Fruit fly (Drosophila melanogaster) whole organism, embryonic: Measurements from ENCODE around the gene CG11267.

Experiments
- ATbp ChIP-seq: fragments of 200-800 bp; sonication (Bioruptor generic); optimal IDR thresholded peaks from 2 replicates; lab custom pipeline; 2017; ENCODE audit warnings: missing biosample characterization, mild to moderate bottlenecking, missing genetic modification characterization, missing genetic modification reagents
- Ada2b ChIP-seq: fragments of 200-800 bp; sonication (Bioruptor generic); IDR thresholded peaks from 2 replicates; pipeline ENCODE4 v1.3.6; 2022; ENCODE audit warnings: missing biosample characterization, missing genetic modification characterization
- Aef1 ChIP-seq: fragments of 200-800 bp; sonication (Bioruptor generic); IDR thresholded peaks from 3 replicates; pipeline ENCODE4 v1.3.6; 2022; ENCODE audit warnings: missing biosample characterization, missing genetic modification characterization
- CG10431 ChIP-seq: fragments of 200-800 bp; sonication (Bioruptor generic); optimal IDR thresholded peaks from 3 replicates; lab custom pipeline; 2018; ENCODE audit warnings: missing biosample characterization, mild to moderate bottlenecking, missing genetic modification characterization
- CG11093 ChIP-seq: fragments of 200-800 bp; sonication (Bioruptor generic); IDR thresholded peaks from 3 replicates; pipeline ENCODE4 v1.3.6; 2022; ENCODE audit warnings: missing biosample characterization, missing genetic modification characterization
- CG12071 ChIP-seq: fragments of 200-800 bp; sonication (Bioruptor generic); optimal IDR thresholded peaks from 3 replicates; lab custom pipeline; 2018; ENCODE audit warnings: missing biosample characterization, mild to moderate bottlenecking, missing genetic modification characterization
- CG12659 ChIP-seq: fragments of 200-800 bp; sonication (Bioruptor generic); optimal IDR thresholded peaks from 3 replicates; lab custom pipeline; 2017; ENCODE audit warnings: mild to moderate bottlenecking, missing biosample characterization, missing genetic modification reagents, missing genetic modification characterization
- CG12942 ChIP-seq: fragments of 200-800 bp; sonication (Bioruptor generic); optimal IDR thresholded peaks from 3 replicates; lab custom pipeline; 2016; ENCODE audit warnings: missing biosample characterization, missing genetic modification characterization
- CG14441 ChIP-seq: fragments of 200-800 bp; sonication (Bioruptor generic); IDR thresholded peaks from 2 replicates; pipeline ENCODE4 v1.3.6; 2022; ENCODE audit warnings: missing biosample characterization, missing genetic modification characterization
- CG3281 ChIP-seq: fragments of 200-800 bp; sonication (Bioruptor generic); optimal IDR thresholded peaks from 3 replicates; lab custom pipeline; 2017; ENCODE audit warnings: missing biosample characterization, mild to moderate bottlenecking, missing genetic modification characterization
- CG42726 ChIP-seq: fragments of 200-800 bp; sonication (Bioruptor generic); IDR thresholded peaks from 2 replicates; pipeline ENCODE4 v1.3.6; 2022; ENCODE audit warnings: missing biosample characterization, missing genetic modification characterization; ENCODE audit not compliant: partially characterized antibody
- CG5953 ChIP-seq: fragments of 200-800 bp; sonication (Bioruptor generic); IDR thresholded peaks from 2 replicates; pipeline ENCODE4 v1.3.6; 2022; ENCODE audit warnings: missing biosample characterization, missing genetic modification characterization
- CG6689 ChIP-seq: fragments of 200-800 bp; sonication (Bioruptor generic); IDR thresholded peaks from 2 replicates; pipeline ENCODE4 v1.3.6; 2022; ENCODE audit warnings: missing biosample characterization, missing genetic modification characterization
- CG7372 ChIP-seq: fragments of 200-800 bp; sonication (Bioruptor generic); IDR thresholded peaks from 2 replicates; pipeline ENCODE4 v1.3.6; 2022; ENCODE audit warnings: missing biosample characterization, missing genetic modification characterization
- CG8089 ChIP-seq: fragments of 200-800 bp; sonication (Bioruptor generic); optimal IDR thresholded peaks from 3 replicates; lab custom pipeline; 2016; ENCODE audit warnings: missing biosample characterization, missing genetic modification characterization
- CG8290 ChIP-seq, 3 experiments: fragments of 200-800 bp; sonication (Bioruptor generic); optimal IDR thresholded peaks; 2 replicates each; lab custom pipeline; 2016 to 2019; ENCODE audit warnings: missing biosample characterization in 3 of 3, missing genetic modification characterization in 3 of 3, mild to moderate bottlenecking in 2 of 3, moderate library complexity in 1 of 3
- CG8765 ChIP-seq: fragments of 200-800 bp; sonication (Bioruptor generic); IDR thresholded peaks from 2 replicates; pipeline ENCODE4 v1.3.6; 2022; ENCODE audit warnings: missing biosample characterization, missing genetic modification characterization
- CG9437 ChIP-seq: fragments of 200-800 bp; sonication (Bioruptor generic); optimal IDR thresholded peaks from 2 replicates; lab custom pipeline; 2018; ENCODE audit warnings: missing biosample characterization, mild to moderate bottlenecking, missing genetic modification characterization
- CG9817 ChIP-seq: fragments of 200-800 bp; sonication (Bioruptor generic); optimal IDR thresholded peaks from 2 replicates; lab custom pipeline; 2018; ENCODE audit warnings: missing biosample characterization, mild to moderate bottlenecking, missing genetic modification characterization, moderate library complexity
- Dbx ChIP-seq: fragments of 200-800 bp; sonication (Bioruptor generic); IDR thresholded peaks from 3 replicates; pipeline ENCODE4 v1.3.6; 2022; ENCODE audit warnings: missing biosample characterization, missing genetic modification characterization
- Gug ChIP-seq: fragments of 200-800 bp; sonication (Bioruptor generic); IDR thresholded peaks from 4 replicates; pipeline ENCODE4 v1.3.6; 2022; ENCODE audit warnings: missing biosample characterization, missing genetic modification characterization
- HmgD ChIP-seq: fragments of 200-800 bp; sonication (Bioruptor generic); optimal IDR thresholded peaks from 3 replicates; lab custom pipeline; 2016; ENCODE audit warnings: missing biosample characterization, missing genetic modification characterization
- Max ChIP-seq: fragments of 200-800 bp; sonication (Bioruptor generic); optimal IDR thresholded peaks from 2 replicates; lab custom pipeline; 2016; ENCODE audit warnings: missing biosample characterization, mild to moderate bottlenecking, missing genetic modification characterization
- Mes4 ChIP-seq: fragments of 200-800 bp; sonication (Bioruptor generic); optimal IDR thresholded peaks from 2 replicates; lab custom pipeline; 2016; ENCODE audit warnings: missing biosample characterization, missing genetic modification characterization
- Nf-YA ChIP-seq: fragments of 200-800 bp; sonication (Bioruptor generic); IDR thresholded peaks from 2 replicates; pipeline ENCODE4 v1.3.6; 2022; ENCODE audit warnings: missing biosample characterization, missing genetic modification characterization
- Ptx1 ChIP-seq: fragments of 200-800 bp; sonication (Bioruptor generic); IDR thresholded peaks from 2 replicates; pipeline ENCODE4 v1.3.6; 2022; ENCODE audit warnings: missing biosample characterization, missing genetic modification characterization
- Rfx ChIP-seq: fragments of 200-800 bp; sonication (Bioruptor generic); IDR thresholded peaks from 2 replicates; pipeline ENCODE4 v1.3.6; 2022; ENCODE audit warnings: missing biosample characterization, missing genetic modification characterization
- Sin3A ChIP-seq: fragments of >200 bp; optimal IDR thresholded peaks from 2 replicates; lab custom pipeline; 2018
- ab ChIP-seq: fragments of 200-800 bp; sonication (Bioruptor generic); optimal IDR thresholded peaks from 2 replicates; lab custom pipeline; 2016; ENCODE audit warnings: missing biosample characterization, missing genetic modification characterization
- bbx ChIP-seq: fragments of 200-800 bp; sonication (Bioruptor generic); IDR thresholded peaks from 2 replicates; pipeline ENCODE4 v1.3.6; 2022; ENCODE audit warnings: missing biosample characterization, missing genetic modification characterization; ENCODE audit not compliant: partially characterized antibody
- bsh ChIP-seq, 2 experiments: fragments of 200-800 bp; sonication (Bioruptor generic); optimal IDR thresholded peaks; 2 replicates each; lab custom pipeline; 2017 to 2018; ENCODE audit warnings: mild to moderate bottlenecking in 2 of 2, missing biosample characterization in 2 of 2, missing genetic modification characterization in 2 of 2, moderate library complexity in 1 of 2
- cas ChIP-seq: fragments of 200-800 bp; sonication (Bioruptor generic); IDR thresholded peaks from 2 replicates; pipeline ENCODE4 v1.3.6; 2022; ENCODE audit warnings: missing biosample characterization, missing genetic modification characterization
- ci ChIP-seq: fragments of 200-800 bp; sonication (Bioruptor generic); IDR thresholded peaks from 3 replicates; pipeline ENCODE4 v1.3.6; 2022; ENCODE audit warnings: missing biosample characterization, missing genetic modification characterization
- corto ChIP-seq: fragments of 200-800 bp; sonication (Bioruptor generic); optimal IDR thresholded peaks from 2 replicates; lab custom pipeline; 2016; ENCODE audit warnings: missing biosample characterization, mild to moderate bottlenecking, missing genetic modification characterization, moderate library complexity
- dpn ChIP-seq, 2 experiments: fragments of 200-800 bp; sonication (Bioruptor generic); optimal IDR thresholded peaks; 3 replicates each; lab custom pipeline; 2016; ENCODE audit warnings: missing biosample characterization in 2 of 2, missing genetic modification characterization in 2 of 2
- eve ChIP-seq, 2 experiments: fragments of >200 bp; optimal IDR thresholded peaks; 2 replicates each; lab custom pipeline; 2017; ENCODE audit warnings: missing biosample characterization in 2 of 2, missing genetic modification characterization in 2 of 2
- fd3F ChIP-seq: fragments of 200-800 bp; sonication (Bioruptor generic); optimal IDR thresholded peaks from 2 replicates; lab custom pipeline; 2018; ENCODE audit warnings: missing biosample characterization, mild to moderate bottlenecking, missing genetic modification characterization, moderate library complexity
- gfzf ChIP-seq: fragments of 200-800 bp; sonication (Bioruptor generic); optimal IDR thresholded peaks from 2 replicates; lab custom pipeline; 2016; ENCODE audit warnings: missing biosample characterization, mild to moderate bottlenecking, missing genetic modification characterization, moderate library complexity
- ken ChIP-seq: fragments of 200-800 bp; sonication (Bioruptor generic); IDR thresholded peaks from 3 replicates; pipeline ENCODE4 v1.3.6; 2022; ENCODE audit warnings: missing biosample characterization, missing genetic modification characterization
- nmo ChIP-seq: fragments of 200-800 bp; sonication (Bioruptor generic); optimal IDR thresholded peaks from 2 replicates; lab custom pipeline; 2018; ENCODE audit warnings: missing biosample characterization, mild to moderate bottlenecking, missing genetic modification characterization, moderate library complexity
- pnt ChIP-seq: fragments of 200-800 bp; sonication (Bioruptor generic); optimal IDR thresholded peaks from 3 replicates; lab custom pipeline; 2016; ENCODE audit warnings: missing biosample characterization, missing genetic modification characterization
- pum ChIP-seq: fragments of 200-800 bp; sonication (Bioruptor generic); optimal IDR thresholded peaks from 2 replicates; lab custom pipeline; 2016; ENCODE audit warnings: missing biosample characterization, missing genetic modification characterization
- pzg ChIP-seq: fragments of 200-800 bp; sonication (Bioruptor generic); optimal IDR thresholded peaks from 3 replicates; lab custom pipeline; 2018; ENCODE audit warnings: missing biosample characterization, mild to moderate bottlenecking, missing genetic modification characterization, moderate library complexity
- ranshi ChIP-seq: fragments of 200-800 bp; sonication (Bioruptor generic); IDR thresholded peaks from 2 replicates; pipeline ENCODE4 v1.3.6; 2022; ENCODE audit warnings: missing biosample characterization, missing genetic modification characterization
- slbo ChIP-seq: fragments of 200-800 bp; sonication (Bioruptor generic); IDR thresholded peaks from 2 replicates; pipeline ENCODE4 v1.3.6; 2022; ENCODE audit warnings: missing biosample characterization, missing genetic modification characterization
- stwl ChIP-seq: fragments of 200-800 bp; sonication (Bioruptor generic); optimal IDR thresholded peaks from 3 replicates; lab custom pipeline; 2018; ENCODE audit warnings: missing biosample characterization, mild to moderate bottlenecking, missing genetic modification characterization, moderate library complexity
- ttk ChIP-seq: fragments of 200-800 bp; sonication (Bioruptor generic); IDR thresholded peaks from 2 replicates; pipeline ENCODE4 v2.1.2; 2022; ENCODE audit warnings: missing biosample characterization, missing genetic modification characterization
- tup ChIP-seq: fragments of 200-800 bp; sonication (Bioruptor generic); optimal IDR thresholded peaks from 2 replicates; lab custom pipeline; 2016; ENCODE audit warnings: missing biosample characterization, mild to moderate bottlenecking, missing genetic modification characterization, moderate library complexity

The CG11267 gene

dm6 chr3L:13022160-13022853 is 6.5 kb downstream of the CG11267 start, which contains the start of gene Adk2 (continued):
- TF ChIP-seq pzg (GFP tag; lab: Kevin White, UChicago) (peak; percentile 73), CG7372 (GFP tag; lab: Robert Waterston, UW) (peak; percentile 8; the same call in 1 of the 2 replicates), fd3F (no peak), HmgD (peak; percentile 12), ttk (peak; percentile 24; the same call in 1 of the 2 replicates), Aef1 (peak; percentile 40; the same call in 2 of the 3 replicates), Max (peak; percentile 28), CG42726 (GFP tag; lab: Robert Waterston, UW) (0 out of 2 replicates have a peak, but pooled peaks have one; percentile 56), CG9437 (GFP tag; lab: Kevin White, UChicago) (no peak), Rfx (GFP tag; lab: Robert Waterston, UW) (peak; percentile 83), bbx (GFP tag; lab: Robert Waterston, UW) (0 out of 2 replicates have a peak, but pooled peaks have one; percentile 48), CG9817 (no peak), ab (GFP tag; lab: Kevin White, UChicago) (no peak), CG8765 (GFP tag; lab: Robert Waterston, UW) (no peak), gfzf (GFP tag; lab: Kevin White, UChicago) (peak; percentile 79), CG3281 (GFP tag; lab: Kevin White, UChicago) (no peak), eve (GFP tag; optimal IDR thresholded peaks at IDR 0.05; lab: Kevin White, UChicago) (peak in 1 of 2 experiments; percentile 30), nmo (no peak), CG8089 (GFP tag; lab: Kevin White, UChicago) (no peak), CG12942 (GFP tag; lab: Kevin White, UChicago) (no peak), corto (no peak), ranshi (peak; percentile 55; the same call in 1 of the 2 replicates), CG12659 (peak; percentile 5), CG5953 (GFP tag; lab: Robert Waterston, UW) (peak; percentile 42; the same call in 1 of the 2 replicates), Nf-YA (GFP tag; lab: Robert Waterston, UW) (0 out of 2 replicates have a peak, but pooled peaks have one; percentile 27), pum (no peak), pnt (GFP tag; lab: Kevin White, UChicago) (no peak), CG14441 (GFP tag; lab: Robert Waterston, UW) (peak; percentile 55), CG8290 (GFP tag; optimal IDR thresholded peaks at IDR 0.05; lab: Kevin White, UChicago) (no peak), CG8290 (tag; optimal IDR thresholded peaks at IDR 0.05; lab: Kevin White, UChicago) (peak in 1 of 2 experiments; percentile 55), cas (GFP tag; lab: Robert Waterston, UW) (peak; percentile 34; the same call in 1 of the 2 replicates), slbo (GFP tag; lab: Robert Waterston, UW) (peak; percentile 79), stwl (tag; lab: Kevin White, UChicago) (peak; percentile 27), Ptx1 (GFP tag; lab: Robert Waterston, UW) (peak; percentile 71), Dbx (GFP tag; lab: Robert Waterston, UW) (peak; percentile 55; the same call in 2 of the 3 replicates), tup (peak; percentile 29), CG6689 (GFP tag; lab: Robert Waterston, UW) (peak; percentile 35; the same call in 1 of the 2 replicates), dpn (GFP tag; optimal IDR thresholded peaks at IDR 0.05; lab: Kevin White, UChicago) (no peak), Gug (GFP tag; lab: Robert Waterston, UW) (peak; percentile 67), CG12071 (no peak), Ada2b (GFP tag; lab: Robert Waterston, UW) (peak; percentile 51), bsh (GFP tag; optimal IDR thresholded peaks at IDR 0.05; lab: Kevin White, UChicago) (no peak), CG10431 (no peak), CG11093 (GFP tag; lab: Robert Waterston, UW) (no peak), Sin3A (lab: Kevin White, UChicago) (no peak), ci (peak; percentile 71), Mes4 (GFP tag; lab: Kevin White, UChicago) (peak; percentile 11), ATbp (GFP tag; lab: Kevin White, UChicago) (no peak), ken (GFP tag; lab: Robert Waterston, UW) (0 out of 3 replicates have a peak, but pooled peaks have one; percentile 39)
